Worm (Caenorhabditis elegans) whole organism, L4 larva: Measurements from ENCODE around the gene F35D11.1.

Experiments
- daf-16 ChIP-seq, 3 experiments: sonication (generic microtip); optimal IDR thresholded peaks; 2 replicates each; lab custom pipeline; 2016 to 2017; ENCODE audit warnings: missing genetic modification characterization in 3 of 3, missing genetic modification reagents in 3 of 3, mild to moderate bottlenecking in 2 of 3, missing compliant biosample characterization in 2 of 3, missing biosample characterization in 1 of 3, moderate library complexity in 1 of 3
- hlh-30 ChIP-seq: sonication (generic microtip); optimal IDR thresholded peaks from 2 replicates; lab custom pipeline; 2017; ENCODE audit warnings: antibody characterized with exemption, mild to moderate bottlenecking, missing genetic modification characterization, missing compliant biosample characterization; ENCODE audit not compliant: insufficient read depth
- lin-39 ChIP-seq: fragments of 150-350 bp; optimal IDR thresholded peaks from 2 replicates; lab custom pipeline; 2014; ENCODE audit warnings: missing biosample characterization, missing genetic modification reagents, missing genetic modification characterization
- nhr-48 ChIP-seq: sonication (generic microtip); optimal IDR thresholded peaks from 2 replicates; lab custom pipeline; 2016; ENCODE audit warnings: mild to moderate bottlenecking, missing genetic modification characterization, missing compliant biosample characterization

F35D11.1 gene

ce11 chrII:4676241-4676640 is 49.5 kb downstream of the F35D11.1 start:
- TF ChIP-seq nhr-48 (tag; lab: Kevin White, UChicago) (no peak), daf-16 (GFP tag; optimal IDR thresholded peaks at IDR 0.05; lab: Kevin White, UChicago) (peak in 1 of 2 experiments; percentile 19), daf-16 (tag; optimal IDR thresholded peaks at IDR 0.05; lab: Kevin White, UChicago) (no peak), lin-39 (tag; lab: Kevin White, UChicago) (no peak), hlh-30 (tag; lab: Kevin White, UChicago) (peak; percentile 23)
